Fruit fly (Drosophila melanogaster) ovary, adult (tissue): ENCODE data around the gene Fatp1.

Experiments used
- CG17801 ChIP-seq: fragments of 200-800 bp; optimal IDR thresholded peaks from 2 replicates; lab custom pipeline; 2019; ENCODE audit warnings: missing biosample characterization, mild to moderate bottlenecking, missing genetic modification characterization, moderate library complexity; ENCODE audit not compliant: partially characterized antibody

Fatp1 gene

dm6 chr2L:10502862-10503261 lies 14.2 kb downstream of the Fatp1 start:
- no peak for TF ChIP-seq CG17801 (GFP tag; lab: Kevin White, UChicago)

dm6 chr2L:10502244-10502643 lies 14.8 kb downstream of the Fatp1 start:
- TF ChIP-seq CG17801 (GFP tag; lab: Kevin White, UChicago), result no peak

dm6 chr2L:10500309-10500974 lies 16.6 kb downstream of the Fatp1 start:
- no peak for TF ChIP-seq CG17801 (GFP tag; lab: Kevin White, UChicago)

dm6 chr2L:10499608-10500007 lies 17.4 kb downstream of the Fatp1 start:
- no peak for TF ChIP-seq CG17801 (GFP tag; lab: Kevin White, UChicago)

- no peak for TF ChIP-seq CG17801 (GFP tag; lab: Kevin White, UChicago)
Observed at dm6 chr2L:10497106-10497800, 19.8 kb downstream of the Fatp1 start.

dm6 chr2L:10496338-10496737 lies 20.7 kb downstream of the Fatp1 start:
- TF ChIP-seq CG17801 (GFP tag; lab: Kevin White, UChicago), result no peak

dm6 chr2L:10495495-10495894 lies 21.5 kb downstream of the Fatp1 start:
- no peak for TF ChIP-seq CG17801 (GFP tag; lab: Kevin White, UChicago)

dm6 chr2L:10491354-10491753 lies 25.7 kb downstream of the Fatp1 start, which contains the start of gene CG13144:
Gene CG13144, minus strand, starts transcription at chr2L:10491454.
- TF ChIP-seq CG17801 (GFP tag; lab: Kevin White, UChicago), result no peak

- peak; percentile 32 for TF ChIP-seq CG17801 (GFP tag; lab: Kevin White, UChicago)
Observed at dm6 chr2L:10488484-10489223, 28.4 kb downstream of the Fatp1 start, which contains the start of the genes Cog4 and CG6144. Gene Cog4, minus strand, starts transcription at chr2L:10488622. Gene CG6144, plus strand, starts transcription at chr2L:10488694.

dm6 chr2L:10483073-10483472 lies 33.9 kb downstream of the Fatp1 start, which contains the start of gene Grip75:
Gene Grip75, plus strand, starts transcription at chr2L:10483295.
- TF ChIP-seq CG17801 (GFP tag; lab: Kevin White, UChicago), result no peak

dm6 chr2L:10479859-10480258 lies 37.2 kb downstream of the Fatp1 start:
- peak; percentile 11 for TF ChIP-seq CG17801 (GFP tag; lab: Kevin White, UChicago)

dm6 chr2L:10476879-10477278 lies 40.1 kb downstream of the Fatp1 start, which contains the start of gene RluA-2:
Gene RluA-2, plus strand, starts transcription at chr2L:10477073.
- no peak for TF ChIP-seq CG17801 (GFP tag; lab: Kevin White, UChicago)

- no peak for TF ChIP-seq CG17801 (GFP tag; lab: Kevin White, UChicago)
Observed at dm6 chr2L:10474815-10475214, 42.2 kb downstream of the Fatp1 start.

- peak; percentile 72 for TF ChIP-seq CG17801 (GFP tag; lab: Kevin White, UChicago)
Observed at dm6 chr2L:10474268-10474678, 42.7 kb downstream of the Fatp1 start, which contains the start of gene RluA-1. Gene RluA-1, minus strand, starts transcription at chr2L:10474349.

- no peak for TF ChIP-seq CG17801 (GFP tag; lab: Kevin White, UChicago)
Observed at dm6 chr2L:10472257-10472656, 44.8 kb downstream of the Fatp1 start.
